Fruit fly (Drosophila melanogaster) whole organism, pupa: Measurements from ENCODE around the gene CG6231.

Experiments used
- CG10348 ChIP-seq: fragments of 200-800 bp; sonication (Bioruptor generic); IDR thresholded peaks from 2 replicates; pipeline ENCODE4 v1.3.6; 2022; ENCODE audit warnings: missing biosample characterization, missing genetic modification characterization
- CG12605 ChIP-seq: fragments of 200-800 bp; sonication (Bioruptor generic); IDR thresholded peaks from 2 replicates; pipeline ENCODE4 v1.3.6; 2022; ENCODE audit warnings: missing biosample characterization, missing genetic modification characterization
- CG13204 ChIP-seq: fragments of 200-800 bp; sonication (Bioruptor generic); optimal IDR thresholded peaks from 2 replicates; lab custom pipeline; 2018; ENCODE audit warnings: missing biosample characterization, mild to moderate bottlenecking, missing genetic modification characterization, moderate library complexity
- CG14655 ChIP-seq: fragments of 200-800 bp; sonication (Bioruptor generic); optimal IDR thresholded peaks from 3 replicates; lab custom pipeline; 2017; ENCODE audit warnings: mild to moderate bottlenecking, missing biosample characterization, missing genetic modification reagents, missing genetic modification characterization
- CG15710 ChIP-seq: fragments of 200-800 bp; sonication (Bioruptor generic); optimal IDR thresholded peaks from 2 replicates; lab custom pipeline; 2018; ENCODE audit warnings: missing biosample characterization, mild to moderate bottlenecking, missing genetic modification characterization, moderate library complexity
- CG17806 ChIP-seq: fragments of 200-800 bp; sonication (Bioruptor generic); optimal IDR thresholded peaks from 2 replicates; lab custom pipeline; 2018; ENCODE audit warnings: missing biosample characterization, mild to moderate bottlenecking, missing genetic modification characterization, moderate library complexity
- CG32121 ChIP-seq: fragments of 200-800 bp; sonication (Bioruptor generic); IDR thresholded peaks from 2 replicates; pipeline ENCODE4 v1.3.6; 2022; ENCODE audit warnings: missing biosample characterization, missing genetic modification characterization
- CG34367 ChIP-seq: fragments of 200-800 bp; sonication (Bioruptor generic); optimal IDR thresholded peaks from 2 replicates; lab custom pipeline; 2018; ENCODE audit warnings: missing biosample characterization, mild to moderate bottlenecking, missing genetic modification characterization
- CG4496 ChIP-seq: fragments of 200-800 bp; sonication (Bioruptor generic); IDR thresholded peaks from 3 replicates; pipeline ENCODE4 v1.3.6; 2022; ENCODE audit warnings: missing biosample characterization, missing genetic modification characterization
- CG8159 ChIP-seq: fragments of 200-800 bp; sonication (Bioruptor generic); optimal IDR thresholded peaks from 3 replicates; lab custom pipeline; 2018; ENCODE audit warnings: missing biosample characterization, mild to moderate bottlenecking, missing genetic modification characterization, moderate library complexity
- CG8301 ChIP-seq: fragments of 200-800 bp; sonication (Bioruptor generic); optimal IDR thresholded peaks from 2 replicates; lab custom pipeline; 2018; ENCODE audit warnings: missing biosample characterization, mild to moderate bottlenecking, missing genetic modification characterization
- CG9948 ChIP-seq: fragments of 200-800 bp; sonication (Bioruptor generic); optimal IDR thresholded peaks from 2 replicates; lab custom pipeline; 2018; ENCODE audit warnings: missing biosample characterization, mild to moderate bottlenecking, missing genetic modification characterization, moderate library complexity
- D1 ChIP-seq: fragments of 200-800 bp; sonication (Bioruptor generic); optimal IDR thresholded peaks from 2 replicates; lab custom pipeline; 2018; ENCODE audit warnings: missing biosample characterization, mild to moderate bottlenecking, missing genetic modification characterization, moderate library complexity
- EcR ChIP-seq: fragments of 200-800 bp; sonication (Bioruptor generic); optimal IDR thresholded peaks from 3 replicates; lab custom pipeline; 2019; ENCODE audit warnings: missing biosample characterization, missing genetic modification characterization, mild to moderate bottlenecking, moderate library complexity, missing genetic modification reagents
- Ets98B ChIP-seq: fragments of 200-800 bp; sonication (Bioruptor generic); IDR thresholded peaks from 2 replicates; pipeline ENCODE4 v1.3.6; 2022; ENCODE audit warnings: missing biosample characterization, missing genetic modification characterization
- Pif1A ChIP-seq: fragments of 200-800 bp; sonication (Bioruptor generic); optimal IDR thresholded peaks from 3 replicates; lab custom pipeline; 2016; ENCODE audit warnings: missing biosample characterization, missing genetic modification characterization
- Pif1B ChIP-seq: fragments of 200-800 bp; sonication (Bioruptor generic); optimal IDR thresholded peaks from 3 replicates; lab custom pipeline; 2016; ENCODE audit warnings: missing biosample characterization, missing genetic modification characterization
- Snoo ChIP-seq: fragments of 200-800 bp; sonication (Bioruptor generic); optimal IDR thresholded peaks from 3 replicates; lab custom pipeline; 2017; ENCODE audit warnings: missing biosample characterization, mild to moderate bottlenecking, missing genetic modification characterization, inconsistent platforms
- fd96Ca ChIP-seq: fragments of 200-800 bp; sonication (Bioruptor generic); IDR thresholded peaks from 3 replicates; pipeline ENCODE4 v1.3.6; 2022; ENCODE audit warnings: missing biosample characterization, missing genetic modification characterization
- gl ChIP-seq: fragments of 200-800 bp; sonication (Bioruptor generic); optimal IDR thresholded peaks from 2 replicates; lab custom pipeline; 2018; ENCODE audit warnings: missing biosample characterization, mild to moderate bottlenecking, missing genetic modification characterization
- rn ChIP-seq: fragments of 200-800 bp; sonication (Bioruptor generic); IDR thresholded peaks from 2 replicates; pipeline ENCODE4 v1.3.6; 2022; ENCODE audit warnings: missing biosample characterization, missing genetic modification characterization

Gene CG6231

DNA sequence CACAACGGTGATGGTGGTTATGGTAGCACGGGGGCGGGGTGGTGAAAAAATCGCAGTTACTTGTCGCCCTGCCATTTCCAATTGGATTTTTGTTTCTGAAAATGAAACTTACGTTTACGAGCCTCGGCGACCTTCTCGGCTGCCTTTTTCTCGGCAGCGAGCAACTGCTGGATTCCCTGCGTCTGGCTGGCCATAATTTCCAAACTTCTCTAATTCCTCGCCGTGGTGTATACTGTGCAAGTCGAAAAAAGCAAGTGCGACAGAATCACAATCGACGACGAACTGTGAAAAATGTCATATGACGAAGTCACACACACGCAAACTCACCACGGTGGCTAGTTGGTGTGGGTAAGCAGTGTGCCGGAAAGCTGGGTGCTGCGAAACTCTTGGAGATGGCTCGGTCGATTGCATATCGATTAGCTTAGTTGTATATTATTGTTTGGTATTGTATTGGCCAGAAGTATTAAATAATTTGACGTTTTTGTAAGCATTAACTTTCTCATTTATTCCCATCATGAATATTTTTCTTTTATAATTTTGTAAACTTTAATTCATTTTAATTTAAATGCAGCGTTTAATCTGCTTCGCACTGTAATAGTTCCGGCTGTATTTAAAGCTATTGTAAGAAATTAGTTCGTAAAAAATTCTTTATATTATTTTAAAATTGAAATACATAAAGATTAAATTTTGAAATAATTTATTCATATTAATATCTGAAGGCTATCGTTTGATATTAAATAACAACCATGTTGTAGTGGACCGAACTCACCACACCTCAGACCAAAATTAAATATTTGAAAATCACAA, 11.8 kb upstream of the CG6231 start, which contains the start of gene Vha13:
Gene Vha13 (minus strand): TSS at position 293 of the 807 bp plus-strand sequence.
- TF ChIP-seq CG15710 (tag; lab: Kevin White, UChicago) (no peak), gl (tag; lab: Kevin White, UChicago) (peak; percentile 37), CG17806 (tag; lab: Kevin White, UChicago) (no peak), D1 (tag; lab: Kevin White, UChicago) (no peak), CG12605 (GFP tag; lab: Robert Waterston, UW) (no peak), Snoo (tag; lab: Kevin White, UChicago) (no peak), Pif1A (GFP tag; lab: Kevin White, UChicago) (no peak), CG14655 (GFP tag; lab: Kevin White, UChicago) (no peak), EcR (peak; percentile 65), CG8301 (peak; percentile 14), CG13204 (GFP tag; lab: Kevin White, UChicago) (no peak), Pif1B (GFP tag; lab: Kevin White, UChicago) (peak; percentile 9), CG4496 (peak; percentile 67; the same call in 2 of the 3 replicates), CG10348 (GFP tag; lab: Robert Waterston, UW) (no peak), rn (GFP tag; lab: Robert Waterston, UW) (no peak), CG9948 (no peak), CG8159 (tag; lab: Kevin White, UChicago) (peak; percentile 29), Ets98B (GFP tag; lab: Robert Waterston, UW) (peak; percentile 28; the same call in 1 of the 2 replicates), CG32121 (GFP tag; lab: Robert Waterston, UW) (peak; percentile 41; the same call in 1 of the 2 replicates), CG34367 (tag; lab: Kevin White, UChicago) (no peak), fd96Ca (GFP tag; lab: Robert Waterston, UW) (peak; percentile 51; the same call in 2 of the 3 replicates)

DNA sequence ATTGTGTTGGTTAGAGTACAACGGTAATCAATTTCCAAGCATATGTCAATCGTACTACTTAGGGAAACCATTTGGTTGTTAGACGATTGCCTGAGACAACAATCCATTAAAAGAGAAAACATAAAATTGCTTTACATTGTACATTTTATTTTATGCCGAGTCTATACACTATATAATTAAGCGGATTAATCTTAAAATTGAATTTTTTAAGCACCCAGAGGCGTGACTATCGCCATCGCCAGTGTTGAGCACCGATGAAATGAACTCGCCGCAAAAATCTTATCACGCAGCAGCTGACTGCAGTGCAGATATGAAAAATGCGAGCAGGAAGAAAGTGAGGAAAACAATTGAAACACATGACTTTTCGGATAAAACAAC, 10.4 kb upstream of the CG6231 start:
- TF ChIP-seq EcR: no peak
- TF ChIP-seq CG4496: 0 out of 3 replicates have a peak, but pooled peaks have one; percentile 23
- peak; percentile 20; the same call in 1 of the 2 replicates for TF ChIP-seq Ets98B (GFP tag; lab: Robert Waterston, UW)

DNA sequence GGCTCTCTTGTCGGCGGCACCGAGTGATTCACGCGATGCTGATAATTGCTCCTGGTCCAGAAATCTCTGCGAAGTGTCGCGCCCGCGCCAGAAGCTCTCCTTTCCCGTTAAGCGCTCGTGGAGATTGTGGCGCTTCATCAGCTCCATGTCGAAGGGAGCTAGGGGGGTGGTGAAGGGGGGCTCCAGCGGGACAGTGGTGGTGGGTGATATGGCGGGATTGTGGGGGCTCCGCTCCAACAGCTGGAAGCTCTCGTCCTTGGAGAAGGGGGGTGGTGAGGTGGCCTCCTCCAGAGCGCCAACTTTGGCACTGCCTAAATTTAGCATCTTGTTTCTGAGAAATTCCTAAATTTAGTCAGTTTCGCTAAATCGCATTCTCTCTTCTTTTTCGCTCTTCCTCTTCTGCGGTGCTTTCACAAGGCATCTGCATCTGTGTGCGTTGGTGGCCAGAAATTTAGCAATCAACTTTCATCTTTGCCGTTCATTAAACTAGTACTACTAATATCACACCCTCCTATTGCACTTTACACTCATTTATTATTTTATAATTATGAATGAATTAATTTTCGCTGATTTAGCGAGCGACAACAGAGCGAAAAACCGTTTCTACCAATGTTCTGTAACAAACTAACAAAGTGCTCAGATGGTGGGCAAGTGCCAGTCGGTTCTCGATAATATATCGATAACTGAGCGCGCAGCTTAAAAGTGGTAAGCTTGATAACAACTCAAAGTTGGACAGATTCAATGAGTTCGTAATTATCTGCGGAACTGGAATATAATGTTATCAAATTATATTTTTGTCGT, 9.8 kb upstream of the CG6231 start, which contains the start of gene subdued:
Gene subdued (minus strand): TSS at position 631 of the 801 bp plus-strand sequence.
- TF ChIP-seq Snoo (tag; lab: Kevin White, UChicago) (no peak), CG34367 (tag; lab: Kevin White, UChicago) (no peak), CG32121 (GFP tag; lab: Robert Waterston, UW) (0 out of 2 replicates have a peak, but pooled peaks have one; percentile 11), CG12605 (GFP tag; lab: Robert Waterston, UW) (0 out of 2 replicates have a peak, but pooled peaks have one; percentile 29), CG10348 (GFP tag; lab: Robert Waterston, UW) (no peak), CG4496 (0 out of 3 replicates have a peak, but pooled peaks have one; percentile 23), CG15710 (tag; lab: Kevin White, UChicago) (no peak), Ets98B (GFP tag; lab: Robert Waterston, UW) (no peak; the same call in 1 of the 2 replicates), CG13204 (GFP tag; lab: Kevin White, UChicago) (peak; percentile 7), rn (GFP tag; lab: Robert Waterston, UW) (no peak)

DNA sequence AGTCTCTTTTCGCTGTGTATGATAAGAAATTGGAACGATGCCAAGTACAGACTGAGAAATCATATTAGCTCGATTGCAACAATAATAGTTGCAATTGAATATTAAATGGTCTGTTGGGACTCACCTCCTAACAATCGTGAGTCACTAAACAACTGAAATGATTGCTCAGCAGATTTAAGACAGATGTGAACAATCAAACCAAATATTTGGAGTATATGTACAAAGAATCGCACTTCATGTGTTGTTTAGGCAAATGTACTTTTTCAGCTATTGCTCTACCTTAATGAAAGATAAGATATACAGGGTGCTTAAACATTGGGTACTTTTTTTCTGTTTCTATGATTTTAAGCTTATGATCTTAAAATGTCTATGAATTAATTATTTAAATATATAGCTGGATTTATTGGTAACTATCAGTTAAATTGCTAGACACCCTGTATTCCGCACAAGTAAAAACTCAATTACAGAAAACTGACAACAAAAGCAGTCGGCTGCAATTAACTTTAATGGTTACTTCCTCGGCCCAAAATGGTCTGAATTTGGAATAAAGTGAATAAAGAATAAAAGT, 9.1 kb upstream of the CG6231 start:
- TF ChIP-seq CG15710 (tag; lab: Kevin White, UChicago) (peak; percentile 75), gl (tag; lab: Kevin White, UChicago) (peak; percentile 57), CG12605 (GFP tag; lab: Robert Waterston, UW) (peak; percentile 92), CG8301 (peak; percentile 78), rn (GFP tag; lab: Robert Waterston, UW) (peak; percentile 69; the same call in 1 of the 2 replicates), CG13204 (GFP tag; lab: Kevin White, UChicago) (peak; percentile 3), Ets98B (GFP tag; lab: Robert Waterston, UW) (peak; percentile 94), D1 (tag; lab: Kevin White, UChicago) (no peak), Pif1B (GFP tag; lab: Kevin White, UChicago) (peak; percentile 69), EcR (no peak), Snoo (tag; lab: Kevin White, UChicago) (peak; percentile 57), CG4496 (peak; percentile 96), fd96Ca (GFP tag; lab: Robert Waterston, UW) (no peak), CG9948 (peak; percentile 75), CG14655 (GFP tag; lab: Kevin White, UChicago) (peak; percentile 83), CG10348 (GFP tag; lab: Robert Waterston, UW) (no peak), CG32121 (GFP tag; lab: Robert Waterston, UW) (peak; percentile 88), CG17806 (tag; lab: Kevin White, UChicago) (peak; percentile 80), CG34367 (tag; lab: Kevin White, UChicago) (peak; percentile 68), CG8159 (tag; lab: Kevin White, UChicago) (peak; percentile 79), Pif1A (GFP tag; lab: Kevin White, UChicago) (peak; percentile 57)
